Worm (Caenorhabditis elegans) whole organism, mixed stage, embryonic: Measurements from ENCODE around the gene warf-1.

ENCODE experiments used
- blmp-1 ChIP-seq: fragments of 150-350 bp; optimal IDR thresholded peaks from 2 replicates; lab custom pipeline; 2014; ENCODE audit warnings: missing biosample characterization, missing genetic modification characterization
- ces-1 ChIP-seq: fragments of 150-350 bp; optimal IDR thresholded peaks from 2 replicates; lab custom pipeline; 2014; ENCODE audit warnings: missing biosample characterization, missing genetic modification reagents, missing genetic modification characterization
- mep-1 ChIP-seq: fragments of 150-350 bp; optimal IDR thresholded peaks from 2 replicates; lab custom pipeline; 2017; ENCODE audit warnings: missing biosample characterization, missing genetic modification reagents, missing genetic modification characterization, inconsistent platforms
- nhr-12 ChIP-seq: fragments of 150-350 bp; optimal IDR thresholded peaks from 2 replicates; lab custom pipeline; 2014; ENCODE audit warnings: missing biosample characterization, missing genetic modification characterization
- nhr-237 ChIP-seq: fragments of 150-350 bp; optimal IDR thresholded peaks from 2 replicates; lab custom pipeline; 2014; ENCODE audit warnings: missing biosample characterization, missing genetic modification characterization
- nhr-28 ChIP-seq: fragments of 150-350 bp; optimal IDR thresholded peaks from 2 replicates; lab custom pipeline; 2014; ENCODE audit warnings: missing biosample characterization, missing genetic modification characterization
- unc-39 ChIP-seq: fragments of 150-350 bp; optimal IDR thresholded peaks from 2 replicates; lab custom pipeline; 2014; ENCODE audit warnings: missing biosample characterization, missing genetic modification characterization

ce11 chrIV:7632535-7632934 is 2.1 kb upstream of the warf-1 start, which contains the start of gene F45E4.6:
- TF ChIP-seq blmp-1 (tag; lab: Kevin White, UChicago) (no peak), nhr-12 (tag; lab: Kevin White, UChicago) (no peak), unc-39 (tag; lab: Kevin White, UChicago) (no peak), mep-1 (tag; lab: Kevin White, UChicago) (no peak), ces-1 (peak; percentile 89), nhr-237 (tag; lab: Kevin White, UChicago) (no peak), nhr-28 (tag; lab: Kevin White, UChicago) (no peak)
